Fruit fly (Drosophila melanogaster) whole organism, embryonic: ENCODE measurements around the gene mRpL33.

Experiments used
- CG10654 ChIP-seq: fragments of 200-800 bp; sonication (Bioruptor generic); optimal IDR thresholded peaks from 2 replicates; lab custom pipeline; 2016; ENCODE audit warnings: missing biosample characterization, missing genetic modification characterization
- CG10959 ChIP-seq: fragments of 200-800 bp; sonication (Bioruptor generic); IDR thresholded peaks from 2 replicates; pipeline ENCODE4 v1.3.6; 2022; ENCODE audit warnings: missing biosample characterization, missing genetic modification characterization
- CG10979 ChIP-seq: fragments of 200-800 bp; sonication (Bioruptor generic); optimal IDR thresholded peaks from 2 replicates; lab custom pipeline; 2018; ENCODE audit warnings: missing biosample characterization, mild to moderate bottlenecking, missing genetic modification characterization, moderate library complexity
- CG12155 ChIP-seq: fragments of 200-800 bp; sonication (Bioruptor generic); optimal IDR thresholded peaks from 3 replicates; lab custom pipeline; 2016; ENCODE audit warnings: missing biosample characterization, missing genetic modification characterization
- CG12744 ChIP-seq: fragments of 200-800 bp; sonication (Bioruptor generic); optimal IDR thresholded peaks from 2 replicates; lab custom pipeline; 2016; ENCODE audit warnings: missing biosample characterization, missing genetic modification characterization
- CG14965 ChIP-seq: fragments of 200-800 bp; sonication (Bioruptor generic); optimal IDR thresholded peaks from 2 replicates; lab custom pipeline; 2016; ENCODE audit warnings: missing biosample characterization, missing genetic modification characterization, borderline replicate concordance
- CG1529 ChIP-seq: fragments of 200-800 bp; sonication (Bioruptor generic); optimal IDR thresholded peaks from 3 replicates; lab custom pipeline; 2018; ENCODE audit warnings: missing biosample characterization, missing genetic modification characterization
- CG15514 ChIP-seq: fragments of 200-800 bp; sonication (Bioruptor generic); optimal IDR thresholded peaks from 3 replicates; lab custom pipeline; 2017; ENCODE audit warnings: missing biosample characterization, missing genetic modification characterization, mild to moderate bottlenecking, moderate library complexity, missing genetic modification reagents
- CG17186 ChIP-seq: fragments of 200-800 bp; sonication (Bioruptor generic); optimal IDR thresholded peaks from 3 replicates; lab custom pipeline; 2017; ENCODE audit warnings: missing biosample characterization, missing genetic modification reagents, missing genetic modification characterization
- CG17829 ChIP-seq: fragments of 200-800 bp; optimal IDR thresholded peaks from 2 replicates; lab custom pipeline; 2019; ENCODE audit warnings: missing biosample characterization, mild to moderate bottlenecking, missing genetic modification characterization, moderate library complexity
- CG1792 ChIP-seq: fragments of 200-800 bp; sonication (Bioruptor generic); optimal IDR thresholded peaks from 2 replicates; lab custom pipeline; 2016; ENCODE audit warnings: missing biosample characterization, missing genetic modification characterization
- CG18262 ChIP-seq: fragments of 200-800 bp; optimal IDR thresholded peaks from 3 replicates; lab custom pipeline; 2019; ENCODE audit warnings: missing biosample characterization, mild to moderate bottlenecking, missing genetic modification characterization, moderate library complexity
- CG34422 ChIP-seq: fragments of 200-800 bp; sonication (Bioruptor generic); IDR thresholded peaks from 3 replicates; pipeline ENCODE4 v1.3.6; 2022; ENCODE audit warnings: missing biosample characterization, missing genetic modification characterization
- CG4730 ChIP-seq: fragments of 200-800 bp; sonication (Bioruptor generic); IDR thresholded peaks from 2 replicates; pipeline ENCODE4 v1.3.6; 2022; ENCODE audit warnings: missing biosample characterization, missing genetic modification characterization
- CG4820 ChIP-seq: fragments of 200-800 bp; sonication (Bioruptor generic); optimal IDR thresholded peaks from 3 replicates; lab custom pipeline; 2016; ENCODE audit warnings: missing biosample characterization, missing genetic modification characterization
- CG6654 ChIP-seq: fragments of 200-800 bp; sonication (Bioruptor generic); optimal IDR thresholded peaks from 2 replicates; lab custom pipeline; 2017; ENCODE audit warnings: missing biosample characterization, mild to moderate bottlenecking, missing genetic modification characterization
- CG7786 ChIP-seq: fragments of 200-800 bp; sonication (Bioruptor generic); optimal IDR thresholded peaks from 2 replicates; lab custom pipeline; 2016; ENCODE audit warnings: missing biosample characterization, missing genetic modification characterization
- CG7987 ChIP-seq: fragments of 200-800 bp; sonication (Bioruptor generic); optimal IDR thresholded peaks from 2 replicates; lab custom pipeline; 2018; ENCODE audit warnings: missing biosample characterization, mild to moderate bottlenecking, missing genetic modification characterization, moderate library complexity
- CG8290 ChIP-seq, 3 experiments: fragments of 200-800 bp; sonication (Bioruptor generic); optimal IDR thresholded peaks; 2 replicates each; lab custom pipeline; 2016 to 2019; ENCODE audit warnings: missing biosample characterization in 3 of 3, missing genetic modification characterization in 3 of 3, mild to moderate bottlenecking in 2 of 3, moderate library complexity in 1 of 3
- CG8478 ChIP-seq: fragments of >200 bp; optimal IDR thresholded peaks from 2 replicates; lab custom pipeline; 2018
- Dek ChIP-seq: fragments of 200-800 bp; sonication (Bioruptor generic); optimal IDR thresholded peaks from 3 replicates; lab custom pipeline; 2019; ENCODE audit warnings: missing biosample characterization, mild to moderate bottlenecking, missing genetic modification characterization, moderate library complexity
- Dll ChIP-seq: fragments of 200-800 bp; sonication (Bioruptor generic); IDR thresholded peaks from 4 replicates; pipeline ENCODE4 v1.3.6; 2022; ENCODE audit warnings: missing biosample characterization, missing genetic modification characterization; ENCODE audit not compliant: partially characterized antibody
- Dref ChIP-seq: fragments of 200-800 bp; sonication (Bioruptor generic); IDR thresholded peaks from 2 replicates; pipeline ENCODE4 v1.3.6; 2022; ENCODE audit warnings: missing biosample characterization, missing genetic modification characterization
- GATAe ChIP-seq: fragments of 200-800 bp; sonication (Bioruptor generic); conservative IDR thresholded peaks from 2 replicates; pipeline ENCODE4 v1.3.6; 2022; ENCODE audit warnings: missing biosample characterization, missing genetic modification characterization
- HLH4C ChIP-seq: fragments of 200-800 bp; sonication (Bioruptor generic); IDR thresholded peaks from 3 replicates; pipeline ENCODE4 v1.3.6; 2022; ENCODE audit warnings: missing biosample characterization, missing genetic modification characterization; ENCODE audit not compliant: partially characterized antibody
- Hsf ChIP-seq: fragments of 200-800 bp; sonication (Bioruptor generic); optimal IDR thresholded peaks from 3 replicates; lab custom pipeline; 2016; ENCODE audit warnings: missing biosample characterization, missing genetic modification characterization
- Lhr ChIP-seq: fragments of 200-800 bp; sonication (Bioruptor generic); optimal IDR thresholded peaks from 3 replicates; lab custom pipeline; 2017; ENCODE audit warnings: mild to moderate bottlenecking, missing biosample characterization, missing genetic modification reagents, missing genetic modification characterization
- Meics ChIP-seq: fragments of 200-800 bp; sonication (Bioruptor generic); optimal IDR thresholded peaks from 2 replicates; lab custom pipeline; 2017; ENCODE audit warnings: missing biosample characterization, mild to moderate bottlenecking, missing genetic modification characterization
- Opbp ChIP-seq: fragments of 200-800 bp; sonication (Bioruptor generic); IDR thresholded peaks from 3 replicates; pipeline ENCODE4 v1.3.6; 2022; ENCODE audit warnings: missing biosample characterization, missing genetic modification characterization; ENCODE audit not compliant: partially characterized antibody
- Spps ChIP-seq: fragments of 200-800 bp; sonication (Bioruptor generic); optimal IDR thresholded peaks from 2 replicates; lab custom pipeline; 2018; ENCODE audit warnings: missing biosample characterization, mild to moderate bottlenecking, missing genetic modification characterization
- amos ChIP-seq: fragments of 200-800 bp; sonication (Bioruptor generic); IDR thresholded peaks from 2 replicates; pipeline ENCODE4 v1.3.6; 2022; ENCODE audit warnings: missing biosample characterization, missing genetic modification characterization; ENCODE audit not compliant: partially characterized antibody
- aop ChIP-seq: fragments of 200-800 bp; sonication (Bioruptor generic); IDR thresholded peaks from 2 replicates; pipeline ENCODE4 v1.3.6; 2022; ENCODE audit warnings: missing biosample characterization, missing genetic modification characterization
- bcd ChIP-seq: fragments of 200-800 bp; sonication (Bioruptor generic); optimal IDR thresholded peaks from 2 replicates; lab custom pipeline; 2017; ENCODE audit warnings: missing biosample characterization, mild to moderate bottlenecking, missing genetic modification characterization
- cas ChIP-seq: fragments of 200-800 bp; sonication (Bioruptor generic); IDR thresholded peaks from 2 replicates; pipeline ENCODE4 v1.3.6; 2022; ENCODE audit warnings: missing biosample characterization, missing genetic modification characterization
- crol ChIP-seq: fragments of 200-800 bp; sonication (Bioruptor generic); IDR thresholded peaks from 2 replicates; pipeline ENCODE4 v1.3.6; 2022; ENCODE audit warnings: missing biosample characterization, missing genetic modification characterization
- dan ChIP-seq: fragments of 200-800 bp; sonication (Bioruptor generic); IDR thresholded peaks from 2 replicates; pipeline ENCODE4 v1.3.6; 2022; ENCODE audit warnings: missing biosample characterization, missing genetic modification characterization
- danr ChIP-seq: fragments of 200-800 bp; sonication (Bioruptor generic); IDR thresholded peaks from 2 replicates; pipeline ENCODE4 v1.3.6; 2022; ENCODE audit warnings: missing biosample characterization, missing genetic modification characterization
- dati ChIP-seq: fragments of 200-800 bp; sonication (Bioruptor generic); IDR thresholded peaks from 2 replicates; pipeline ENCODE4 v1.3.6; 2022; ENCODE audit warnings: missing biosample characterization, missing genetic modification characterization
- jumu ChIP-seq: fragments of 200-800 bp; sonication (Bioruptor generic); optimal IDR thresholded peaks from 3 replicates; lab custom pipeline; 2016; ENCODE audit warnings: missing biosample characterization, missing genetic modification characterization
- lilli ChIP-seq: fragments of 200-800 bp; sonication (Bioruptor generic); optimal IDR thresholded peaks from 3 replicates; lab custom pipeline; 2016; ENCODE audit warnings: missing biosample characterization, missing genetic modification characterization
- odd ChIP-seq: fragments of 200-800 bp; sonication (Bioruptor generic); optimal IDR thresholded peaks from 2 replicates; lab custom pipeline; 2017; ENCODE audit warnings: missing biosample characterization, mild to moderate bottlenecking, missing genetic modification characterization
- pita ChIP-seq: fragments of 200-800 bp; sonication (Bioruptor generic); optimal IDR thresholded peaks from 2 replicates; lab custom pipeline; 2017; ENCODE audit warnings: missing biosample characterization, mild to moderate bottlenecking, missing genetic modification characterization
- pros ChIP-seq: fragments of 200-800 bp; sonication (Bioruptor generic); optimal IDR thresholded peaks from 3 replicates; lab custom pipeline; 2019; ENCODE audit warnings: missing biosample characterization, mild to moderate bottlenecking, missing genetic modification characterization, moderate library complexity
- pzg ChIP-seq: fragments of 200-800 bp; sonication (Bioruptor generic); optimal IDR thresholded peaks from 3 replicates; lab custom pipeline; 2018; ENCODE audit warnings: missing biosample characterization, mild to moderate bottlenecking, missing genetic modification characterization, moderate library complexity
- sens ChIP-seq: fragments of 200-800 bp; sonication (Bioruptor generic); peaks from one replicate; lab custom pipeline; 2016; ENCODE audit warnings: missing biosample characterization, missing genetic modification characterization
- slou ChIP-seq: fragments of 200-800 bp; sonication (Bioruptor generic); optimal IDR thresholded peaks from 3 replicates; lab custom pipeline; 2016; ENCODE audit warnings: missing biosample characterization, missing genetic modification characterization
- sqz ChIP-seq: fragments of 200-800 bp; sonication (Bioruptor generic); optimal IDR thresholded peaks from 3 replicates; lab custom pipeline; 2018; ENCODE audit warnings: missing biosample characterization, mild to moderate bottlenecking, missing genetic modification characterization
- trem ChIP-seq: fragments of 200-800 bp; optimal IDR thresholded peaks from 3 replicates; lab custom pipeline; 2019; ENCODE audit warnings: missing biosample characterization, mild to moderate bottlenecking, missing genetic modification characterization, moderate library complexity
- vnd ChIP-seq: fragments of 200-800 bp; sonication (Bioruptor generic); IDR thresholded peaks from 3 replicates; pipeline ENCODE4 v1.3.6; 2022; ENCODE audit warnings: missing biosample characterization, missing genetic modification characterization; ENCODE audit not compliant: partially characterized antibody
- vvl ChIP-seq: fragments of 200-800 bp; sonication (Bioruptor generic); IDR thresholded peaks from 2 replicates; pipeline ENCODE4 v1.3.6; 2022; ENCODE audit warnings: missing biosample characterization, missing genetic modification characterization
- zfh2 ChIP-seq: fragments of 200-800 bp; sonication (Bioruptor generic); optimal IDR thresholded peaks from 2 replicates; lab custom pipeline; 2016; ENCODE audit warnings: missing biosample characterization, missing genetic modification characterization

The mRpL33 gene

DNA sequence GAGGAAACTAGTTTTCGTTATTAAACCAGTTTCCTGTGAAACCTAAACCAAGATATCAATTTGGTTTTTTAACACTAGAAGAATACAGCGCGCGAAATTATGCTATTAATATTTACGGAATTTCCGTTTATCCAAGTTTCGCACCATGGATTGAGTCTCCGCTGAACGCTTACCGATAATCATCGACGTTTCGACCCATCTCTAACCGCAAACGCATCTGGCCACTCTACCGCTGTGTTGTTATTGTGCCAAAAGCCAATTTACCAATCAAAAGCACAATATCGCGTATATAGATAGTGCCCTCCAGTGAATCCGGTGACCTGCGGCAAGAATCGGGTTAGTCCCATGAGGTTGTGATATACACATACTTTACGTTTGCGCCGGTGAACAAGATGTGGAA is 44.2 kb upstream of the mRpL33 start, which contains the start of gene CG3626 (continued):
- TF ChIP-seq sens: peak; percentile 41
- TF ChIP-seq slou (GFP tag; lab: Kevin White, UChicago): no peak
- no peak for TF ChIP-seq dan (GFP tag; lab: Robert Waterston, UW)
- no peak for TF ChIP-seq CG6654 (GFP tag; lab: Kevin White, UChicago)
- TF ChIP-seq CG12155 (GFP tag; lab: Kevin White, UChicago): peak; percentile 25
- TF ChIP-seq amos (GFP tag; lab: Robert Waterston, UW): peak; percentile 91
- TF ChIP-seq jumu (GFP tag; lab: Kevin White, UChicago): peak; percentile 47
- no peak for TF ChIP-seq GATAe (GFP tag; lab: Robert Waterston, UW)
- no peak for TF ChIP-seq CG7987
- TF ChIP-seq CG7786: peak; percentile 11
- no peak for TF ChIP-seq cas (GFP tag; lab: Robert Waterston, UW)
- peak; percentile 21 for TF ChIP-seq CG17186
- TF ChIP-seq Dref (GFP tag; lab: Robert Waterston, UW): peak; percentile 58
- TF ChIP-seq CG4730: no peak
- peak; percentile 16 for TF ChIP-seq CG10654
- peak; percentile 81 for TF ChIP-seq Dll
- no peak for TF ChIP-seq CG4820 (GFP tag; lab: Kevin White, UChicago)
- no peak for TF ChIP-seq odd (GFP tag; lab: Kevin White, UChicago)
- no peak for TF ChIP-seq Spps (tag; lab: Kevin White, UChicago)
- TF ChIP-seq vvl (GFP tag; lab: Robert Waterston, UW): no peak
- peak; percentile 95 for TF ChIP-seq Lhr
- peak; percentile 76 for TF ChIP-seq CG8290 (GFP tag; optimal IDR thresholded peaks at IDR 0.05; lab: Kevin White, UChicago)
- peak; percentile 40 to 90 for TF ChIP-seq CG8290 (tag; optimal IDR thresholded peaks at IDR 0.05; lab: Kevin White, UChicago)
- TF ChIP-seq danr: no peak
- TF ChIP-seq Dek (tag; lab: Kevin White, UChicago): peak; percentile 33
- peak; percentile 69 for TF ChIP-seq trem (tag; lab: Kevin White, UChicago)
- TF ChIP-seq sqz (GFP tag; lab: Kevin White, UChicago): no peak
- peak; percentile 86 for TF ChIP-seq pita
- TF ChIP-seq CG1792: no peak
- TF ChIP-seq CG18262: no peak
- TF ChIP-seq CG1529: no peak
- peak; percentile 59; the same call in 2 of the 3 replicates for TF ChIP-seq vnd
- TF ChIP-seq Hsf (GFP tag; lab: Kevin White, UChicago): peak; percentile 0
- TF ChIP-seq pzg (GFP tag; lab: Kevin White, UChicago): peak; percentile 92
- TF ChIP-seq CG12744 (GFP tag; lab: Kevin White, UChicago): peak; percentile 21
- TF ChIP-seq lilli (GFP tag; lab: Kevin White, UChicago): peak; percentile 43
- TF ChIP-seq CG10979 (tag; lab: Kevin White, UChicago): no peak
- no peak for TF ChIP-seq CG8478
- no peak for TF ChIP-seq CG14965 (GFP tag; lab: Kevin White, UChicago)
- TF ChIP-seq CG10959 (GFP tag; lab: Robert Waterston, UW): no peak
- peak; percentile 6 for TF ChIP-seq CG17829 (tag; lab: Kevin White, UChicago)
- TF ChIP-seq CG15514 (GFP tag; lab: Kevin White, UChicago): peak; percentile 71
- TF ChIP-seq crol (GFP tag; lab: Robert Waterston, UW): no peak
- TF ChIP-seq pros (GFP tag; lab: Kevin White, UChicago): no peak
- peak; percentile 85 for TF ChIP-seq Opbp
- no peak for TF ChIP-seq CG34422 (GFP tag; lab: Robert Waterston, UW)
- TF ChIP-seq HLH4C: peak; percentile 70
- no peak for TF ChIP-seq aop (GFP tag; lab: Robert Waterston, UW)
- no peak for TF ChIP-seq dati (GFP tag; lab: Robert Waterston, UW)
- TF ChIP-seq Meics (GFP tag; lab: Kevin White, UChicago): no peak
- peak; percentile 36 for TF ChIP-seq zfh2
- TF ChIP-seq bcd (GFP tag; lab: Kevin White, UChicago): peak; percentile 27
